Fruit fly (Drosophila melanogaster): ENCODE results near the gene CCT2.
A peak's percentile ranks its signal among the peaks of the same experiment; 100 is the strongest.

Gene CCT2

DNA sequence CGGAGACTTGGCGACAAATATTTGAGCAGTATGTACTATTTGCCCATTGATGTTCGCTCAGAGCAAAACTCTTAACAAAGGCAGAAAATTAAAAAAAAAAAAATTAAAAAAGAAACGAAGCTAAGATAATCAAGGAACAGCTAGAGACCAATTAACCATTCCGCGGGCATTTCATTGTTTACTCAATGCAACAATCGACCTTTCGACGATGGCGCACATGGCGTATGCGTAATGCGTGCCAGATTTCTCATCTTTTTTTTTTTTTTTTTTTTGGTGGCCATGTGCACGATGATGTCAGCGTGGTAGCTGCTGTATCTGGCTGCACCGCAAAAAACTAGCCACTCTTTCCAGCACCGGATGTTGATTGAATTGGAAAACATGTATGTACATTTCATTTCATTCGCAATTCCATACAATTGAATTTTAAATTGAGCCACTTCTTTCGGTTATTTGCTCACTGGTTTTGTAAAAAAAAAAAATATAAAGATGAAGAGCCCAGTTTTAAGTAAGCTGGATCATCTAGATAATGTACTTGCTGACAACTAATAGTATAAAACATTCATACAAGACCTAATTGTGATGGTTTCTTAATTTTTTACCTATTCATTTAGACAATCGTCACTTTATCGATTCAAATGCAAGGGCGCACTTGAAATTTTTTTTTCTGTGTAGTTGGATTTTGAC is 13.5 kb upstream of the CCT2 start (continued):
- TF ChIP-seq svp (GFP tag) (peak; percentile 88), Hr38 (GFP tag; optimal IDR thresholded peaks at IDR 0.05) (no peak), salr (GFP tag; optimal IDR thresholded peaks at IDR 0.05) (peak in 1 of 2 experiments; percentile 76), Blimp-1 (GFP tag; optimal IDR thresholded peaks at IDR 0.05) (peak; percentile 52), CG7368 (GFP tag; optimal IDR thresholded peaks at IDR 0.05) (peak; percentile 53), cyc (GFP tag; optimal IDR thresholded peaks at IDR 0.05) (peak; percentile 60), topi (GFP tag; optimal IDR thresholded peaks at IDR 0.05) (peak; percentile 70), Sox15 (GFP tag; optimal IDR thresholded peaks at IDR 0.05) (peak; percentile 61), vri (GFP tag; optimal IDR thresholded peaks at IDR 0.05) (peak; percentile 32), Sox102F (GFP tag; optimal IDR thresholded peaks at IDR 0.05) (peak; percentile 59), CG1621 (tag; optimal IDR thresholded peaks at IDR 0.05) (no peak), CG6808 (GFP tag; optimal IDR thresholded peaks at IDR 0.05) (peak; percentile 70), Lpt (GFP tag; optimal IDR thresholded peaks at IDR 0.05) (peak; percentile 53), CG6854 (GFP tag; optimal IDR thresholded peaks at IDR 0.05) (no peak), acj6 (GFP tag; optimal IDR thresholded peaks at IDR 0.05) (peak; percentile 67), dsx (GFP tag; optimal IDR thresholded peaks at IDR 0.05; ENCODE audit: poor library complexity, severe bottlenecking) (no peak), fd85E (GFP tag; optimal IDR thresholded peaks at IDR 0.05) (no peak), fkh (GFP tag; optimal IDR thresholded peaks at IDR 0.05) (no peak), CG31627 (GFP tag; optimal IDR thresholded peaks at IDR 0.05) (peak; percentile 61), achi (GFP tag; optimal IDR thresholded peaks at IDR 0.05) (peak; percentile 56), CG11762 (GFP tag; optimal IDR thresholded peaks at IDR 0.05; ENCODE audit: insufficient read depth) (peak; percentile 68), Ets96B (tag; optimal IDR thresholded peaks at IDR 0.05) (no peak), CG9139 (GFP tag; optimal IDR thresholded peaks at IDR 0.05) (peak; percentile 47), CG4318 (GFP tag; optimal IDR thresholded peaks at IDR 0.05) (peak; percentile 50), CG11902 (GFP tag; optimal IDR thresholded peaks at IDR 0.05) (peak; percentile 53), CG6792 (GFP tag; optimal IDR thresholded peaks at IDR 0.05) (peak; percentile 54), Gug (GFP tag; IDR thresholded peaks at IDR 0.05) (no peak; the same call in 1 of the 2 replicates)

- TF ChIP-seq Eip75B (GFP tag; optimal IDR thresholded peaks at IDR 0.05) (no peak), CG8632 (GFP tag; optimal IDR thresholded peaks at IDR 0.05) (peak; percentile 9), vri (GFP tag; optimal IDR thresholded peaks at IDR 0.05) (peak; percentile 37), CG6163 (GFP tag; IDR thresholded peaks at IDR 0.05) (peak; percentile 57; the same call in 1 of the 3 replicates), Eip78C (GFP tag) (peak; percentile 63), dsx (GFP tag; optimal IDR thresholded peaks at IDR 0.05; ENCODE audit: poor library complexity, severe bottlenecking) (peak; percentile 53), Hr38 (GFP tag; optimal IDR thresholded peaks at IDR 0.05) (no peak), CG9139 (GFP tag; optimal IDR thresholded peaks at IDR 0.05) (peak; percentile 37), ss (GFP tag; optimal IDR thresholded peaks at IDR 0.05) (peak; percentile 81 to 82), CG8119 (GFP tag; IDR thresholded peaks at IDR 0.05) (0 out of 3 replicates have a peak, but pooled peaks have one; percentile 33), CG11762 (GFP tag; optimal IDR thresholded peaks at IDR 0.05; ENCODE audit: insufficient read depth) (no peak), Gug (GFP tag; IDR thresholded peaks at IDR 0.05) (no peak), svp (GFP tag) (peak; percentile 56), CG3032 (tag; optimal IDR thresholded peaks at IDR 0.05) (peak; percentile 14), eg (GFP tag; IDR thresholded peaks at IDR 0.05) (peak; percentile 48; the same call in 1 of the 3 replicates), CG16779 (tag; optimal IDR thresholded peaks at IDR 0.05) (peak; percentile 37), CG6808 (GFP tag; optimal IDR thresholded peaks at IDR 0.05) (peak; percentile 46)
These were observed 11.8 kb upstream of the CCT2 start for dm6 chrX:9077558-9077957.

DNA sequence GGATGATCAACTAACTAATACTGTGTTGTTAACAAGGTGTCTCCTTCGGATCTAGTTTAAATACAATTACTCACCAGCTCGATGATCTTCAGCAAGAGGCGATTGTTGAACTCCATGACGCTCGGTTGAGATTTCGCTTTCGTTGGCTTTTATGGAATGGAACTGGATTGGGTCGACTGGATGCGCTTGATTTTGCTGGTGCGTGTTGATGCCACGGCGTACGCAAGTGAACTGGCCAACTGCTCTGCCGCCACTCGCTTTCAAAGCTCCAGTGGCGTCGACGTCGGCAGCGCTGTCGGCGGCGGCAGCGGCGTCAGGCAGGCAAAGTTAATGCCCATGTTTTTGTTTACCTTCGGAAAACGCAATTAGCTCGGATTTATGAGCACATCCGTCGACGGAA is 11.1 kb upstream of the CCT2 start, which contains the start of gene CG44325:
Gene CG44325 (minus strand): TSS at position 237 of the 400 bp plus-strand sequence.
- TF ChIP-seq CG9139 (GFP tag; optimal IDR thresholded peaks at IDR 0.05) = peak; percentile 50
- no peak for TF ChIP-seq CG31627 (GFP tag; optimal IDR thresholded peaks at IDR 0.05)
- TF ChIP-seq Sox15 (GFP tag; optimal IDR thresholded peaks at IDR 0.05) = no peak
- no peak for TF ChIP-seq CG8632 (GFP tag; optimal IDR thresholded peaks at IDR 0.05)
- peak; percentile 50 for TF ChIP-seq topi (GFP tag; optimal IDR thresholded peaks at IDR 0.05)
- no peak for TF ChIP-seq CG34406 (GFP tag; optimal IDR thresholded peaks at IDR 0.05)
- TF ChIP-seq CG8119 (GFP tag; IDR thresholded peaks at IDR 0.05) = peak; percentile 29; the same call in 1 of the 3 replicates
- peak; percentile 17 for TF ChIP-seq Smox (GFP tag; optimal IDR thresholded peaks at IDR 0.05)
- TF ChIP-seq CG7368 (GFP tag; optimal IDR thresholded peaks at IDR 0.05) = peak; percentile 49
- peak; percentile 74; the same call in 2 of the 3 replicates for TF ChIP-seq CG6163 (GFP tag; IDR thresholded peaks at IDR 0.05)
- no peak for TF ChIP-seq CG11294 (GFP tag; IDR thresholded peaks at IDR 0.05)
- TF ChIP-seq Lpt (GFP tag; optimal IDR thresholded peaks at IDR 0.05) = no peak
- TF ChIP-seq Ets96B (tag; optimal IDR thresholded peaks at IDR 0.05) = no peak
- TF ChIP-seq CG11902 (GFP tag; optimal IDR thresholded peaks at IDR 0.05) = no peak
- TF ChIP-seq CG4318 (GFP tag; optimal IDR thresholded peaks at IDR 0.05) = no peak
- no peak for TF ChIP-seq Hr39 (GFP tag; optimal IDR thresholded peaks at IDR 0.05)
- peak; percentile 44 for TF ChIP-seq esn (GFP tag; optimal IDR thresholded peaks at IDR 0.05)
- TF ChIP-seq Met (GFP tag; optimal IDR thresholded peaks at IDR 0.05) = peak; percentile 8
- TF ChIP-seq CG6276 (GFP tag; optimal IDR thresholded peaks at IDR 0.05) = no peak
- peak; percentile 69; the same call in 2 of the 3 replicates for TF ChIP-seq eg (GFP tag; IDR thresholded peaks at IDR 0.05)
- peak; percentile 66 for TF ChIP-seq CG1621 (tag; optimal IDR thresholded peaks at IDR 0.05)
- TF ChIP-seq Sox102F (GFP tag; optimal IDR thresholded peaks at IDR 0.05) = peak; percentile 70
- peak; percentile 67 for TF ChIP-seq svp (GFP tag)
- peak; percentile 9 for TF ChIP-seq CG6808 (GFP tag; optimal IDR thresholded peaks at IDR 0.05)
- TF ChIP-seq CG16779 (tag; optimal IDR thresholded peaks at IDR 0.05) = no peak
- TF ChIP-seq fd85E (GFP tag; optimal IDR thresholded peaks at IDR 0.05) = peak; percentile 24
